Fruit fly (Drosophila melanogaster) Kc167 (cell line): Measurements from ENCODE around the gene SMSr.

Experiments used
- Myc ChIP-seq: fragments of >200 bp; optimal IDR thresholded peaks from 2 replicates; lab custom pipeline; 2017; ENCODE audit warnings: missing external identifiers
- Sin3A ChIP-seq: fragments of >200 bp; optimal IDR thresholded peaks from 2 replicates; lab custom pipeline; 2018; ENCODE audit warnings: missing external identifiers
- h ChIP-seq: fragments of >200 bp; optimal IDR thresholded peaks from 3 replicates; lab custom pipeline; 2018; ENCODE audit warnings: missing external identifiers
- insv ChIP-seq: fragments of >200 bp; optimal IDR thresholded peaks from 3 replicates; lab custom pipeline; 2018; ENCODE audit warnings: missing external identifiers
- psq ChIP-seq: fragments of >200 bp; optimal IDR thresholded peaks from 2 replicates; lab custom pipeline; 2017; ENCODE audit warnings: missing external identifiers
- ttk ChIP-seq: sonication (Bioruptor generic); optimal IDR thresholded peaks from 2 replicates; lab custom pipeline; 2017; ENCODE audit warnings: missing external identifiers

DNA sequence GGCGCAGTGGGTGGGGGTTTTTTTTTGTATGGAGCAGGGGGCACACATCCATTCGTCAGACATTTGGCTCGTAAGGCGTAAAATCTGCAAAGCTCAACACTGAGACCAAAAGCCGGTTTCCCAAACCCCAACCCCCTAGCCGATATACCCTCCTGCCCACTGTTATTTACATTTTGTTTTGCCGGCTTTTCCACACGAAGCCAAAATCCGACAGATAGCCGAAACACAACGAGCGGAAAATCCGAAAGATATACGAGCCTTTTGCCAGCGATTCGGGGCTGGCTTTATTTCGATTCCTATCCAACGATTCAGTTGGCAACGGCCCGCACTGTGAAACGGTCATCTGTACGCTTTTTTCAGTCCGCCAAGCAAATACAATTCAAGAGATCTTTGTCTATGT is 42.2 kb upstream of the SMSr start, which contains the start of gene CG42458:
- TF ChIP-seq ttk (no peak), Myc (lab: Kevin White, UChicago) (no peak), psq (lab: Kevin White, UChicago) (no peak), insv (lab: Kevin White, UChicago) (no peak), h (lab: Kevin White, UChicago) (no peak), Sin3A (no peak)
